Fruit fly (Drosophila melanogaster) whole organism, prepupa: ENCODE results near the gene Pex19.

Source experiments
- Blimp-1 ChIP-seq: fragments of 200-800 bp; sonication (Bioruptor generic); optimal IDR thresholded peaks from 3 replicates; lab custom pipeline; 2017; ENCODE audit warnings: missing biosample characterization, missing genetic modification characterization, mild to moderate bottlenecking, moderate library complexity, missing genetic modification reagents
- CG10631 ChIP-seq: fragments of 200-800 bp; sonication (Bioruptor generic); optimal IDR thresholded peaks from 2 replicates; lab custom pipeline; 2016; ENCODE audit warnings: missing biosample characterization, missing genetic modification characterization
- CG10669 ChIP-seq: fragments of 200-800 bp; sonication (Bioruptor generic); optimal IDR thresholded peaks from 3 replicates; lab custom pipeline; 2018; ENCODE audit warnings: missing biosample characterization, mild to moderate bottlenecking, missing genetic modification characterization, moderate library complexity
- CG15336 ChIP-seq: fragments of 200-800 bp; sonication (Bioruptor generic); IDR thresholded peaks from 2 replicates; pipeline ENCODE4 v1.3.6; 2022; ENCODE audit warnings: missing biosample characterization, missing genetic modification characterization
- CG16779 ChIP-seq: fragments of 200-800 bp; sonication (Bioruptor generic); optimal IDR thresholded peaks from 3 replicates; lab custom pipeline; 2017; ENCODE audit warnings: missing biosample characterization, mild to moderate bottlenecking, missing genetic modification characterization
- CG3032 ChIP-seq: fragments of 200-800 bp; optimal IDR thresholded peaks from 2 replicates; lab custom pipeline; 2019; ENCODE audit warnings: missing biosample characterization, mild to moderate bottlenecking, missing genetic modification characterization, moderate library complexity
- CG31627 ChIP-seq: fragments of 200-800 bp; sonication (Bioruptor generic); optimal IDR thresholded peaks from 3 replicates; lab custom pipeline; 2016; ENCODE audit warnings: missing biosample characterization, missing genetic modification characterization
- CG32006 ChIP-seq: fragments of 200-800 bp; sonication (Bioruptor generic); optimal IDR thresholded peaks from 3 replicates; lab custom pipeline; 2017; ENCODE audit warnings: missing biosample characterization, mild to moderate bottlenecking, missing genetic modification characterization
- CG34406 ChIP-seq: fragments of 200-800 bp; sonication (Bioruptor generic); optimal IDR thresholded peaks from 3 replicates; lab custom pipeline; 2016; ENCODE audit warnings: missing biosample characterization, missing genetic modification characterization
- CG4318 ChIP-seq: fragments of 200-800 bp; sonication (Bioruptor generic); optimal IDR thresholded peaks from 3 replicates; lab custom pipeline; 2017; ENCODE audit warnings: missing biosample characterization, mild to moderate bottlenecking, missing genetic modification characterization
- CG6276 ChIP-seq: fragments of 200-800 bp; sonication (Bioruptor generic); optimal IDR thresholded peaks from 2 replicates; lab custom pipeline; 2017; ENCODE audit warnings: missing biosample characterization, mild to moderate bottlenecking, missing genetic modification characterization
- CG6792 ChIP-seq: fragments of 200-800 bp; sonication (Bioruptor generic); optimal IDR thresholded peaks from 3 replicates; lab custom pipeline; 2016; ENCODE audit warnings: missing biosample characterization, missing genetic modification characterization
- CG6854 ChIP-seq: fragments of 200-800 bp; sonication (Bioruptor generic); optimal IDR thresholded peaks from 2 replicates; lab custom pipeline; 2017; ENCODE audit warnings: missing biosample characterization, mild to moderate bottlenecking, missing genetic modification characterization
- CG7368 ChIP-seq: fragments of 200-800 bp; sonication (Bioruptor generic); optimal IDR thresholded peaks from 3 replicates; lab custom pipeline; 2016; ENCODE audit warnings: missing biosample characterization, missing genetic modification characterization
- CG8119 ChIP-seq: fragments of 200-800 bp; sonication (Bioruptor generic); IDR thresholded peaks from 3 replicates; pipeline ENCODE4 v1.3.6; 2022; ENCODE audit warnings: missing biosample characterization, missing genetic modification characterization
- CG8319 ChIP-seq: fragments of 200-800 bp; sonication (Bioruptor generic); optimal IDR thresholded peaks from 3 replicates; lab custom pipeline; 2016; ENCODE audit warnings: missing biosample characterization, missing genetic modification characterization
- CG8632 ChIP-seq: fragments of 200-800 bp; sonication (Bioruptor generic); optimal IDR thresholded peaks from 3 replicates; lab custom pipeline; 2016; ENCODE audit warnings: missing biosample characterization, missing genetic modification characterization
- Eip75B ChIP-seq: fragments of 200-800 bp; sonication (Bioruptor generic); optimal IDR thresholded peaks from 3 replicates; lab custom pipeline; 2016; ENCODE audit warnings: missing biosample characterization, missing genetic modification characterization
- Eip78C ChIP-seq: fragments of 200-800 bp; sonication (Bioruptor generic); peaks from one replicate; lab custom pipeline; 2016; ENCODE audit warnings: missing biosample characterization, missing genetic modification characterization
- Eip93F ChIP-seq: fragments of 200-800 bp; sonication (Bioruptor generic); optimal IDR thresholded peaks from 2 replicates; lab custom pipeline; 2016; ENCODE audit warnings: missing biosample characterization, mild to moderate bottlenecking, missing genetic modification characterization
- Ets21C ChIP-seq: fragments of 200-800 bp; sonication (Bioruptor generic); optimal IDR thresholded peaks from 3 replicates; lab custom pipeline; 2016; ENCODE audit warnings: missing biosample characterization, missing genetic modification characterization
- Hr39 ChIP-seq: fragments of 200-800 bp; sonication (Bioruptor generic); optimal IDR thresholded peaks from 2 replicates; lab custom pipeline; 2016; ENCODE audit warnings: missing biosample characterization, missing genetic modification characterization
- Hr4 ChIP-seq: fragments of 200-800 bp; sonication (Bioruptor generic); optimal IDR thresholded peaks from 3 replicates; lab custom pipeline; 2016; ENCODE audit warnings: missing biosample characterization, missing genetic modification characterization
- Met ChIP-seq: fragments of 200-800 bp; sonication (Bioruptor generic); optimal IDR thresholded peaks from 3 replicates; lab custom pipeline; 2016; ENCODE audit warnings: missing biosample characterization, missing genetic modification characterization
- OdsH ChIP-seq: fragments of 200-800 bp; sonication (Bioruptor generic); optimal IDR thresholded peaks from 3 replicates; lab custom pipeline; 2016; ENCODE audit warnings: missing biosample characterization, missing genetic modification characterization
- Smox ChIP-seq: fragments of 200-800 bp; sonication (Bioruptor generic); optimal IDR thresholded peaks from 3 replicates; lab custom pipeline; 2016; ENCODE audit warnings: missing biosample characterization, missing genetic modification characterization
- Sox102F ChIP-seq: fragments of 200-800 bp; sonication (Bioruptor generic); optimal IDR thresholded peaks from 2 replicates; lab custom pipeline; 2016; ENCODE audit warnings: missing biosample characterization, mild to moderate bottlenecking, missing genetic modification characterization
- Sox14 ChIP-seq: fragments of 200-800 bp; sonication (Bioruptor generic); optimal IDR thresholded peaks from 3 replicates; lab custom pipeline; 2016; ENCODE audit warnings: missing biosample characterization, missing genetic modification characterization
- Sox15 ChIP-seq: fragments of 200-800 bp; sonication (Bioruptor generic); optimal IDR thresholded peaks from 3 replicates; lab custom pipeline; 2016; ENCODE audit warnings: missing biosample characterization, missing genetic modification characterization
- achi ChIP-seq: fragments of 200-800 bp; sonication (Bioruptor generic); optimal IDR thresholded peaks from 3 replicates; lab custom pipeline; 2016; ENCODE audit warnings: missing biosample characterization, missing genetic modification characterization
- acj6 ChIP-seq: fragments of 200-800 bp; sonication (Bioruptor generic); optimal IDR thresholded peaks from 3 replicates; lab custom pipeline; 2016; ENCODE audit warnings: missing biosample characterization, missing genetic modification characterization
- eg ChIP-seq: fragments of 200-800 bp; sonication (Bioruptor generic); IDR thresholded peaks from 3 replicates; pipeline ENCODE4 v1.3.6; 2022; ENCODE audit warnings: missing biosample characterization, missing genetic modification characterization
- net ChIP-seq: fragments of 200-800 bp; sonication (Bioruptor generic); optimal IDR thresholded peaks from 3 replicates; lab custom pipeline; 2016; ENCODE audit warnings: missing biosample characterization, missing genetic modification characterization
- pdm3 ChIP-seq: fragments of 200-800 bp; sonication (Bioruptor generic); optimal IDR thresholded peaks from 3 replicates; lab custom pipeline; 2016; ENCODE audit warnings: missing biosample characterization, missing genetic modification characterization
- salr ChIP-seq, 2 experiments: fragments of 200-800 bp; sonication (Bioruptor generic); optimal IDR thresholded peaks; 3 replicates each; lab custom pipeline; 2016 to 2018; ENCODE audit warnings: missing biosample characterization in 2 of 2, missing genetic modification characterization in 2 of 2, mild to moderate bottlenecking in 1 of 2
- spab ChIP-seq: fragments of 200-800 bp; sonication (Bioruptor generic); optimal IDR thresholded peaks from 2 replicates; lab custom pipeline; 2017; ENCODE audit warnings: missing biosample characterization, mild to moderate bottlenecking, missing genetic modification characterization, missing genetic modification reagents
- svp ChIP-seq: fragments of 200-800 bp; sonication (Bioruptor generic); peaks from one replicate; lab custom pipeline; 2016; ENCODE audit warnings: missing biosample characterization, missing genetic modification characterization
- vri ChIP-seq: fragments of 200-800 bp; sonication (Bioruptor generic); optimal IDR thresholded peaks from 3 replicates; lab custom pipeline; 2016; ENCODE audit warnings: missing biosample characterization, mild to moderate bottlenecking, missing genetic modification characterization

The Pex19 gene

dm6 chr2L:12114159-12114558, 22.5 kb downstream of the Pex19 start, which contains the start of gene CG17211:
CG17211 (plus strand) TSS chr2L:12114360.
- no peak for TF ChIP-seq svp (GFP tag; lab: Kevin White, UChicago)
- TF ChIP-seq CG16779 (tag; lab: Kevin White, UChicago): no peak

DNA sequence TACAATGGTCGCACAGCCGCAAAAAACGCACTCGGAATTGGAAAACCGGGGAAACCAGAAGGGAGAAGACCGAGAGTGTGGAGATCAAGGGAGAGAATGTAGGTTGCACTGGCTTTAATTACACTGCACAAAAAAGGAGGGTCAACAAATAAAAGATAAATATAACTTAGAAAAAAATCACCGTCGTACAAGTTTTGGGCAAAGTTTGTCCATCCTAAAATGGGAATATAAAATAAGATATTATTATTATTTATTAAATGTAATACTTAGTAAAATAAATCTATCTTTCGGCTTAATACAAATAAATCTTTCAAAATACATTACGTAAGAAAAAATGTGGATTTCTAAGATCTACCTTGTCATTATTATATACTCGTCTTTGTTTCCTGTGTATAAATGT, 24.2 kb downstream of the Pex19 start:
- TF ChIP-seq salr (GFP tag; optimal IDR thresholded peaks at IDR 0.05; lab: Kevin White, UChicago) (no peak), CG10631 (GFP tag; lab: Kevin White, UChicago) (peak; percentile 0), Eip78C (GFP tag; lab: Kevin White, UChicago) (peak; percentile 2), achi (GFP tag; lab: Kevin White, UChicago) (peak; percentile 15), CG31627 (GFP tag; lab: Kevin White, UChicago) (no peak), acj6 (GFP tag; lab: Kevin White, UChicago) (no peak), CG7368 (GFP tag; lab: Kevin White, UChicago) (no peak), svp (GFP tag; lab: Kevin White, UChicago) (no peak), CG15336 (peak; percentile 48), Sox15 (GFP tag; lab: Kevin White, UChicago) (no peak), eg (GFP tag; lab: Robert Waterston, UW) (0 out of 3 replicates have a peak, but pooled peaks have one; percentile 13), Sox14 (GFP tag; lab: Kevin White, UChicago) (no peak), Ets21C (GFP tag; lab: Kevin White, UChicago) (no peak), CG8119 (GFP tag; lab: Robert Waterston, UW) (0 out of 3 replicates have a peak, but pooled peaks have one; percentile 32), CG32006 (GFP tag; lab: Kevin White, UChicago) (peak; percentile 15)

- TF ChIP-seq CG10669 (GFP tag; lab: Kevin White, UChicago): no peak
- peak; percentile 1 for TF ChIP-seq Smox (GFP tag; lab: Kevin White, UChicago)
- no peak for TF ChIP-seq CG34406
- peak; percentile 21 for TF ChIP-seq CG10631 (GFP tag; lab: Kevin White, UChicago)
- no peak for TF ChIP-seq Sox15 (GFP tag; lab: Kevin White, UChicago)
- TF ChIP-seq Met (GFP tag; lab: Kevin White, UChicago): peak; percentile 26
- TF ChIP-seq Eip75B (GFP tag; lab: Kevin White, UChicago): peak; percentile 23
- peak; percentile 16 for TF ChIP-seq spab
- peak; percentile 34 for TF ChIP-seq Hr4 (GFP tag; lab: Kevin White, UChicago)
- no peak for TF ChIP-seq CG8119 (GFP tag; lab: Robert Waterston, UW)
- no peak for TF ChIP-seq Eip93F (GFP tag; lab: Kevin White, UChicago)
- no peak for TF ChIP-seq Sox102F
- no peak for TF ChIP-seq CG15336
- no peak for TF ChIP-seq Hr39 (GFP tag; lab: Kevin White, UChicago)
- no peak for TF ChIP-seq CG3032 (tag; lab: Kevin White, UChicago)
- no peak for TF ChIP-seq CG6854
- no peak for TF ChIP-seq CG8632 (GFP tag; lab: Kevin White, UChicago)
- peak; percentile 7 for TF ChIP-seq Sox14 (GFP tag; lab: Kevin White, UChicago)
- TF ChIP-seq Blimp-1 (GFP tag; lab: Kevin White, UChicago): no peak
- no peak for TF ChIP-seq CG8319 (GFP tag; lab: Kevin White, UChicago)
- TF ChIP-seq Eip78C (GFP tag; lab: Kevin White, UChicago): peak; percentile 59
- peak in 1 of 2 experiments; percentile 49 for TF ChIP-seq salr (GFP tag; optimal IDR thresholded peaks at IDR 0.05; lab: Kevin White, UChicago)
- TF ChIP-seq CG32006 (GFP tag; lab: Kevin White, UChicago): peak; percentile 44
- TF ChIP-seq vri (GFP tag; lab: Kevin White, UChicago): no peak
- no peak for TF ChIP-seq acj6 (GFP tag; lab: Kevin White, UChicago)
- peak; percentile 5 for TF ChIP-seq OdsH (GFP tag; lab: Kevin White, UChicago)
- peak; percentile 49 for TF ChIP-seq svp (GFP tag; lab: Kevin White, UChicago)
- TF ChIP-seq eg (GFP tag; lab: Robert Waterston, UW): no peak
- no peak for TF ChIP-seq CG6276
- TF ChIP-seq net: no peak
- no peak for TF ChIP-seq CG6792 (GFP tag; lab: Kevin White, UChicago)
- peak; percentile 6 for TF ChIP-seq achi (GFP tag; lab: Kevin White, UChicago)
- peak; percentile 11 for TF ChIP-seq pdm3 (GFP tag; lab: Kevin White, UChicago)
- no peak for TF ChIP-seq CG4318 (GFP tag; lab: Kevin White, UChicago)
Measured at dm6 chr2L:12120000-12120399, 28.4 kb downstream of the Pex19 start.
